Fruit fly (Drosophila melanogaster) whole organism, embryonic: ENCODE data around the gene Sdhaf3.

Experiments used
- Aef1 ChIP-seq: fragments of 200-800 bp; sonication (Bioruptor generic); IDR thresholded peaks from 3 replicates; pipeline ENCODE4 v1.3.6; 2022; ENCODE audit warnings: missing biosample characterization, missing genetic modification characterization
- CG10267 ChIP-seq: fragments of 200-800 bp; sonication (Bioruptor generic); optimal IDR thresholded peaks from 2 replicates; lab custom pipeline; 2018; ENCODE audit warnings: missing biosample characterization, mild to moderate bottlenecking, missing genetic modification characterization, moderate library complexity
- CG10979 ChIP-seq: fragments of 200-800 bp; sonication (Bioruptor generic); optimal IDR thresholded peaks from 2 replicates; lab custom pipeline; 2018; ENCODE audit warnings: missing biosample characterization, mild to moderate bottlenecking, missing genetic modification characterization, moderate library complexity
- CG11456 ChIP-seq: fragments of 200-800 bp; sonication (Bioruptor generic); IDR thresholded peaks from 3 replicates; pipeline ENCODE4 v1.3.6; 2022; ENCODE audit warnings: missing biosample characterization, missing genetic modification characterization
- CG12219 ChIP-seq: fragments of 200-800 bp; sonication (Bioruptor generic); optimal IDR thresholded peaks from 3 replicates; lab custom pipeline; 2018; ENCODE audit warnings: missing biosample characterization, mild to moderate bottlenecking, missing genetic modification characterization
- CG14014 ChIP-seq: fragments of 200-800 bp; sonication (Bioruptor generic); IDR thresholded peaks from 2 replicates; pipeline ENCODE4 v1.3.6; 2022; ENCODE audit warnings: missing biosample characterization, missing genetic modification characterization
- CG14667 ChIP-seq: fragments of 200-800 bp; sonication (Bioruptor generic); IDR thresholded peaks from 2 replicates; pipeline ENCODE4 v1.3.6; 2022; ENCODE audit warnings: missing biosample characterization, missing genetic modification characterization
- CG14965 ChIP-seq: fragments of 200-800 bp; sonication (Bioruptor generic); optimal IDR thresholded peaks from 2 replicates; lab custom pipeline; 2016; ENCODE audit warnings: missing biosample characterization, missing genetic modification characterization, borderline replicate concordance
- CG1647 ChIP-seq: fragments of 200-800 bp; sonication (Bioruptor generic); optimal IDR thresholded peaks from 3 replicates; lab custom pipeline; 2016; ENCODE audit warnings: missing biosample characterization, missing genetic modification characterization
- CG16815 ChIP-seq: fragments of 200-800 bp; sonication (Bioruptor generic); optimal IDR thresholded peaks from 3 replicates; lab custom pipeline; 2017; ENCODE audit warnings: missing biosample characterization, mild to moderate bottlenecking, missing genetic modification characterization
- CG16863 ChIP-seq: fragments of 200-800 bp; sonication (Bioruptor generic); optimal IDR thresholded peaks from 3 replicates; lab custom pipeline; 2016; ENCODE audit warnings: missing biosample characterization, missing genetic modification characterization
- CG18262 ChIP-seq: fragments of 200-800 bp; optimal IDR thresholded peaks from 3 replicates; lab custom pipeline; 2019; ENCODE audit warnings: missing biosample characterization, mild to moderate bottlenecking, missing genetic modification characterization, moderate library complexity
- CG1832 ChIP-seq: fragments of 200-800 bp; sonication (Bioruptor generic); optimal IDR thresholded peaks from 2 replicates; lab custom pipeline; 2017; ENCODE audit warnings: missing biosample characterization, mild to moderate bottlenecking, missing genetic modification characterization, inconsistent platforms
- CG18619 ChIP-seq: fragments of 200-800 bp; sonication (Bioruptor generic); optimal IDR thresholded peaks from 3 replicates; lab custom pipeline; 2017; ENCODE audit warnings: missing biosample characterization, mild to moderate bottlenecking, missing genetic modification characterization
- CG2116 ChIP-seq: fragments of 200-800 bp; sonication (Bioruptor generic); optimal IDR thresholded peaks from 3 replicates; lab custom pipeline; 2018; ENCODE audit warnings: missing biosample characterization, mild to moderate bottlenecking, missing genetic modification characterization
- CG32532 ChIP-seq: fragments of 200-800 bp; sonication (Bioruptor generic); IDR thresholded peaks from 2 replicates; pipeline ENCODE4 v1.3.6; 2022; ENCODE audit warnings: missing biosample characterization, missing genetic modification characterization
- CG33557 ChIP-seq: fragments of 200-800 bp; sonication (Bioruptor generic); optimal IDR thresholded peaks from 2 replicates; lab custom pipeline; 2019; ENCODE audit warnings: missing biosample characterization, mild to moderate bottlenecking, missing genetic modification characterization, moderate library complexity
- CG4360 ChIP-seq: fragments of 200-800 bp; sonication (Bioruptor generic); IDR thresholded peaks from 2 replicates; pipeline ENCODE4 v1.3.6; 2022; ENCODE audit warnings: missing biosample characterization, missing genetic modification characterization
- CG4730 ChIP-seq: fragments of 200-800 bp; sonication (Bioruptor generic); IDR thresholded peaks from 2 replicates; pipeline ENCODE4 v1.3.6; 2022; ENCODE audit warnings: missing biosample characterization, missing genetic modification characterization
- CG5245 ChIP-seq: fragments of 200-800 bp; sonication (Bioruptor generic); optimal IDR thresholded peaks from 3 replicates; lab custom pipeline; 2016; ENCODE audit warnings: missing biosample characterization, missing genetic modification characterization
- CG6254 ChIP-seq: fragments of 200-800 bp; sonication (Bioruptor generic); optimal IDR thresholded peaks from 3 replicates; lab custom pipeline; 2017; ENCODE audit warnings: mild to moderate bottlenecking, missing biosample characterization, missing genetic modification reagents, missing genetic modification characterization
- CG9609 ChIP-seq: fragments of 200-800 bp; sonication (Bioruptor generic); optimal IDR thresholded peaks from 3 replicates; lab custom pipeline; 2016; ENCODE audit warnings: missing biosample characterization, missing genetic modification characterization
- CG9727 ChIP-seq: fragments of 200-800 bp; sonication (Bioruptor generic); optimal IDR thresholded peaks from 3 replicates; lab custom pipeline; 2017; ENCODE audit warnings: missing biosample characterization, mild to moderate bottlenecking, missing genetic modification characterization
- CG9797 ChIP-seq: fragments of 200-800 bp; sonication (Bioruptor generic); optimal IDR thresholded peaks from 3 replicates; lab custom pipeline; 2018; ENCODE audit warnings: missing biosample characterization, mild to moderate bottlenecking, missing genetic modification characterization
- Camta ChIP-seq: fragments of 200-800 bp; sonication (Bioruptor generic); optimal IDR thresholded peaks from 2 replicates; lab custom pipeline; 2016; ENCODE audit warnings: missing biosample characterization, missing genetic modification characterization
- Hand ChIP-seq: fragments of 200-800 bp; sonication (Bioruptor generic); optimal IDR thresholded peaks from 2 replicates; lab custom pipeline; 2017; ENCODE audit warnings: mild to moderate bottlenecking, missing biosample characterization, missing genetic modification reagents, missing genetic modification characterization
- Hmx ChIP-seq: fragments of 200-800 bp; sonication (Bioruptor generic); optimal IDR thresholded peaks from 2 replicates; lab custom pipeline; 2016; ENCODE audit warnings: missing biosample characterization, missing genetic modification characterization
- MESR4 ChIP-seq: fragments of 200-800 bp; sonication (Bioruptor generic); optimal IDR thresholded peaks from 2 replicates; lab custom pipeline; 2018; ENCODE audit warnings: missing biosample characterization, mild to moderate bottlenecking, missing genetic modification characterization, moderate library complexity
- MTF-1 ChIP-seq: fragments of 200-800 bp; sonication (Bioruptor generic); optimal IDR thresholded peaks from 2 replicates; lab custom pipeline; 2018; ENCODE audit warnings: missing biosample characterization, mild to moderate bottlenecking, missing genetic modification characterization, borderline replicate concordance
- Six4 ChIP-seq: fragments of 200-800 bp; sonication (Bioruptor generic); optimal IDR thresholded peaks from 2 replicates; lab custom pipeline; 2016; ENCODE audit warnings: missing biosample characterization, missing genetic modification characterization
- Trl ChIP-seq, 3 experiments: fragments of >200 bp in 2 of 3; fragments of 200-800 bp in 1 of 3; sonication (Bioruptor generic) in 1 of 3; optimal IDR thresholded peaks; 2 replicates in 1 of 3; 3 replicates in 2 of 3; lab custom pipeline; 2016 to 2017; ENCODE audit warnings: missing biosample characterization in 1 of 3, missing genetic modification characterization in 1 of 3
- Xrp1 ChIP-seq: fragments of 200-800 bp; sonication (Bioruptor generic); IDR thresholded peaks from 2 replicates; pipeline ENCODE4 v1.3.6; 2022; ENCODE audit warnings: missing biosample characterization, missing genetic modification characterization
- ara ChIP-seq: fragments of 200-800 bp; sonication (Bioruptor generic); IDR thresholded peaks from 2 replicates; pipeline ENCODE4 v1.3.6; 2022; ENCODE audit warnings: missing biosample characterization, missing genetic modification characterization
- danr ChIP-seq: fragments of 200-800 bp; sonication (Bioruptor generic); IDR thresholded peaks from 2 replicates; pipeline ENCODE4 v1.3.6; 2022; ENCODE audit warnings: missing biosample characterization, missing genetic modification characterization
- dmrt99B ChIP-seq: fragments of 200-800 bp; sonication (Bioruptor generic); optimal IDR thresholded peaks from 2 replicates; lab custom pipeline; 2018; ENCODE audit warnings: missing biosample characterization, mild to moderate bottlenecking, missing genetic modification characterization, moderate library complexity
- dysf ChIP-seq: fragments of 200-800 bp; sonication (Bioruptor generic); IDR thresholded peaks from 3 replicates; pipeline ENCODE4 v1.3.6; 2022; ENCODE audit warnings: missing biosample characterization, missing genetic modification characterization
- ewg ChIP-seq: fragments of 200-800 bp; sonication (Bioruptor generic); optimal IDR thresholded peaks from 3 replicates; lab custom pipeline; 2017; ENCODE audit warnings: mild to moderate bottlenecking, missing biosample characterization, missing genetic modification reagents, missing genetic modification characterization
- fd64A ChIP-seq: fragments of 200-800 bp; sonication (Bioruptor generic); optimal IDR thresholded peaks from 3 replicates; lab custom pipeline; 2018; ENCODE audit warnings: missing biosample characterization, mild to moderate bottlenecking, missing genetic modification characterization
- kah ChIP-seq: fragments of 200-800 bp; sonication (Bioruptor generic); optimal IDR thresholded peaks from 2 replicates; lab custom pipeline; 2018; ENCODE audit warnings: missing biosample characterization, mild to moderate bottlenecking, missing genetic modification characterization
- kay ChIP-seq: fragments of 200-800 bp; sonication (Bioruptor generic); optimal IDR thresholded peaks from 2 replicates; lab custom pipeline; 2016; ENCODE audit warnings: missing biosample characterization, missing genetic modification characterization
- maf-S ChIP-seq: fragments of 200-800 bp; sonication (Bioruptor generic); optimal IDR thresholded peaks from 2 replicates; lab custom pipeline; 2016; ENCODE audit warnings: missing biosample characterization, missing genetic modification characterization
- mam ChIP-seq: fragments of 200-800 bp; sonication (Bioruptor generic); optimal IDR thresholded peaks from 3 replicates; lab custom pipeline; 2016; ENCODE audit warnings: missing biosample characterization, missing genetic modification characterization
- nmo ChIP-seq: fragments of 200-800 bp; sonication (Bioruptor generic); optimal IDR thresholded peaks from 2 replicates; lab custom pipeline; 2018; ENCODE audit warnings: missing biosample characterization, mild to moderate bottlenecking, missing genetic modification characterization, moderate library complexity
- psq ChIP-seq: fragments of 200-800 bp; sonication (Bioruptor generic); optimal IDR thresholded peaks from 2 replicates; lab custom pipeline; 2017; ENCODE audit warnings: missing biosample characterization, missing genetic modification characterization
- ro ChIP-seq: fragments of 200-800 bp; sonication (Bioruptor generic); IDR thresholded peaks from 2 replicates; pipeline ENCODE4 v1.3.6; 2022; ENCODE audit warnings: missing biosample characterization, missing genetic modification characterization
- slbo ChIP-seq: fragments of 200-800 bp; sonication (Bioruptor generic); IDR thresholded peaks from 2 replicates; pipeline ENCODE4 v1.3.6; 2022; ENCODE audit warnings: missing biosample characterization, missing genetic modification characterization
- ttk ChIP-seq: fragments of 200-800 bp; sonication (Bioruptor generic); IDR thresholded peaks from 2 replicates; pipeline ENCODE4 v2.1.2; 2022; ENCODE audit warnings: missing biosample characterization, missing genetic modification characterization
- vnd ChIP-seq: fragments of 200-800 bp; sonication (Bioruptor generic); IDR thresholded peaks from 3 replicates; pipeline ENCODE4 v1.3.6; 2022; ENCODE audit warnings: missing biosample characterization, missing genetic modification characterization; ENCODE audit not compliant: partially characterized antibody
- wdn ChIP-seq: fragments of 200-800 bp; sonication (Bioruptor generic); IDR thresholded peaks from 2 replicates; pipeline ENCODE4 v1.3.6; 2022; ENCODE audit warnings: missing biosample characterization, missing genetic modification characterization

Gene Sdhaf3

DNA sequence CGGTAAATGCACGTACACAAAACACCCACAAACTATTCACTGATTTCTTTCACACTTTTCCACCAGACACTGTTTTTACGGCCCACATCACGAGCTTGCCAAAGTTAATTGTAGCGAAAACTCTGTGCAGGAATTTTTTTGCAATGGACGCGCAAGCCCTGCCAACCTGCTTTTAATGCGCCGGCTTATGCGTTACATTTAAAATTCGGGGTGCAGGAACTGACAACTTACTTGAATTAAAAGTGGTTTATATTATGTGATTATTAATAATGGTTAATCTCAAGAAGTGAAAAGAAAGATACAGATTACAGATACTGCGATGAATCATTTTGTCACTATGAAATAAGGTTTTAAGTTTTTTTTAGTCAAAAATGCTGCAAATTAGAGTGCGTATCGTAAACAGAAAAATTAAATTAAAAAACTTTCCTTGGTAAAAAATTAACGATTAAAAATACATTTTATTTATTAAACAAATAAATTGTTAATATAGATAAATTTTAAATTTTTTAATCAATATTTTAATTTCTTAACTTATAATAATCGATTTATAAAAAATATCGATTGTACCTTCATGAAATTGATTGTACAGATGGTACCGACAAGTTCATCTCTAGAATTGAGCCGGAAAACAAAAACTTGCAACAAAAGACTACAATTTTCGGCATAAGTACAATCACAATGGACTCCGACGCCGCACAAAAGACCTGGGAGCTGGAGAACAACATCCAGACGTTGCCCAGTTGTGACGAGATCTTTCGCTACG is 12.6 kb downstream of the Sdhaf3 start, which contains the start of the genes CG42232 and CSN5:
Gene CG42232 (minus strand): TSS at position 163 of the 763 bp plus-strand sequence.
Gene CSN5 (plus strand): TSS at position 599 of the 763 bp plus-strand sequence.
- TF ChIP-seq CG12219 (GFP tag; lab: Kevin White, UChicago) = no peak
- no peak for TF ChIP-seq ro
- TF ChIP-seq psq (GFP tag; lab: Kevin White, UChicago) = peak; percentile 28
- TF ChIP-seq dmrt99B (tag; lab: Kevin White, UChicago) = no peak
- TF ChIP-seq MESR4 = peak; percentile 37
- TF ChIP-seq CG4360 (GFP tag; lab: Robert Waterston, UW) = no peak
- TF ChIP-seq CG18262 (tag; lab: Kevin White, UChicago) = peak; percentile 51
- no peak for TF ChIP-seq CG1832 (GFP tag; lab: Kevin White, UChicago)
- no peak for TF ChIP-seq Hmx (GFP tag; lab: Kevin White, UChicago)
- peak; percentile 14 for TF ChIP-seq CG9797 (GFP tag; lab: Kevin White, UChicago)
- TF ChIP-seq CG6254 (GFP tag; lab: Kevin White, UChicago) = peak; percentile 21
- TF ChIP-seq CG1647 = peak; percentile 46
- TF ChIP-seq CG11456 (GFP tag; lab: Robert Waterston, UW) = peak; percentile 69; the same call in 2 of the 3 replicates
- peak; percentile 11; the same call in 1 of the 3 replicates for TF ChIP-seq Aef1 (GFP tag; lab: Robert Waterston, UW)
- peak; percentile 9 for TF ChIP-seq CG18619 (GFP tag; lab: Kevin White, UChicago)
- TF ChIP-seq danr (GFP tag; lab: Robert Waterston, UW) = no peak
- TF ChIP-seq CG9727 (GFP tag; lab: Kevin White, UChicago) = peak; percentile 68
- TF ChIP-seq ttk (GFP tag; lab: Robert Waterston, UW) = peak; percentile 45; the same call in 1 of the 2 replicates
- peak; percentile 55; the same call in 1 of the 2 replicates for TF ChIP-seq CG14014
- TF ChIP-seq dysf (GFP tag; lab: Robert Waterston, UW) = 0 out of 3 replicates have a peak, but pooled peaks have one; percentile 19
- TF ChIP-seq CG14965 (GFP tag; lab: Kevin White, UChicago) = no peak
- TF ChIP-seq CG33557 (GFP tag; lab: Kevin White, UChicago) = peak; percentile 42
- peak; percentile 10 for TF ChIP-seq kay (GFP tag; lab: Kevin White, UChicago)
- peak; percentile 15 for TF ChIP-seq ewg (GFP tag; lab: Kevin White, UChicago)
- TF ChIP-seq CG9609 (GFP tag; lab: Kevin White, UChicago) = peak; percentile 0
- peak; percentile 22 for TF ChIP-seq Camta (GFP tag; lab: Kevin White, UChicago)
- peak; percentile 69 for TF ChIP-seq mam (GFP tag; lab: Kevin White, UChicago)
- TF ChIP-seq kah = no peak
- peak; percentile 55; the same call in 1 of the 2 replicates for TF ChIP-seq Xrp1 (GFP tag; lab: Robert Waterston, UW)
- peak; percentile 84 for TF ChIP-seq nmo
- peak; percentile 19 for TF ChIP-seq CG16815
- TF ChIP-seq CG5245 = peak; percentile 49
- TF ChIP-seq CG4730 = 0 out of 2 replicates have a peak, but pooled peaks have one; percentile 21
- no peak for TF ChIP-seq vnd (GFP tag; lab: Robert Waterston, UW)
- TF ChIP-seq CG10979 (tag; lab: Kevin White, UChicago) = peak; percentile 68
- no peak for TF ChIP-seq MTF-1 (GFP tag; lab: Kevin White, UChicago)
- TF ChIP-seq ara (GFP tag; lab: Robert Waterston, UW) = peak; percentile 47; the same call in 1 of the 2 replicates
- no peak for TF ChIP-seq CG14667
- peak; percentile 69 for TF ChIP-seq slbo (GFP tag; lab: Robert Waterston, UW)
- TF ChIP-seq CG10267 = peak; percentile 75
- TF ChIP-seq Trl (optimal IDR thresholded peaks at IDR 0.05; lab: Kevin White, UChicago) = no peak
- TF ChIP-seq Trl (GFP tag; optimal IDR thresholded peaks at IDR 0.05; lab: Kevin White, UChicago) = peak; percentile 40
- peak; percentile 57 for TF ChIP-seq CG32532 (GFP tag; lab: Robert Waterston, UW)
- no peak for TF ChIP-seq fd64A (GFP tag; lab: Kevin White, UChicago)
- peak; percentile 67 for TF ChIP-seq CG2116 (GFP tag; lab: Kevin White, UChicago)
- peak; percentile 39 for TF ChIP-seq CG16863 (GFP tag; lab: Kevin White, UChicago)
- peak; percentile 14 for TF ChIP-seq Six4 (GFP tag; lab: Kevin White, UChicago)
- TF ChIP-seq maf-S = peak; percentile 37
- TF ChIP-seq wdn (GFP tag; lab: Robert Waterston, UW) = no peak
- no peak for TF ChIP-seq Hand (GFP tag; lab: Kevin White, UChicago)
